Worm (Caenorhabditis elegans): ENCODE results near the gene ttbk-4.

ce11 chrIV:10033053-10033452 lies 41.9 kb downstream of the ttbk-4 start, which contains the start of gene F44D12.6:
- TF ChIP-seq aly-1 (tag; optimal IDR thresholded peaks at IDR 0.05) (no peak), ama-1 (optimal IDR thresholded peaks at IDR 0.05) (no peak), ceh-13 (GFP tag; optimal IDR thresholded peaks at IDR 0.05) (no peak), pes-1 (GFP tag; IDR thresholded peaks at IDR 0.05) (no peak), tbx-11 (GFP tag; IDR thresholded peaks at IDR 0.05) (no peak), tbx-37 (GFP tag; conservative IDR thresholded peaks at IDR 0.05) (no peak), hmg-4 (GFP tag; optimal IDR thresholded peaks at IDR 0.05) (no peak), hnd-1 (tag; optimal IDR thresholded peaks at IDR 0.05) (no peak), hmbx-1 (tag; optimal IDR thresholded peaks at IDR 0.05) (no peak), B0310.2 (tag; optimal IDR thresholded peaks at IDR 0.05) (no peak), tra-4 (tag; optimal IDR thresholded peaks at IDR 0.05) (no peak), ets-7 (tag; optimal IDR thresholded peaks at IDR 0.05) (no peak)
